Worm (Caenorhabditis elegans): ENCODE data around the gene F36A4.3.

ce11 chrIV:4277694-4278093, 8.3 kb downstream of the F36A4.3 start, which contains the start of gene nhr-78:
- TF ChIP-seq hmg-4 (GFP tag; optimal IDR thresholded peaks at IDR 0.05), result no peak
- TF ChIP-seq sea-1 (GFP tag; conservative IDR thresholded peaks at IDR 0.05), result no peak
- TF ChIP-seq tbx-11 (GFP tag; IDR thresholded peaks at IDR 0.05), result no peak
- no peak for TF ChIP-seq B0310.2 (tag; optimal IDR thresholded peaks at IDR 0.05)
